Worm (Caenorhabditis elegans) whole organism, early embryonic: Measurements from ENCODE around the gene ced-10.

Experiments used
- B0310.2 ChIP-seq: sonication (generic microtip); optimal IDR thresholded peaks from 2 replicates; lab custom pipeline; 2016; ENCODE audit warnings: mild to moderate bottlenecking, missing genetic modification characterization, missing compliant biosample characterization
- F13C5.2 ChIP-seq: sonication (generic microtip); optimal IDR thresholded peaks from 2 replicates; lab custom pipeline; 2017; ENCODE audit warnings: mild to moderate bottlenecking, missing genetic modification characterization, inconsistent platforms, missing compliant biosample characterization
- aly-1 ChIP-seq: sonication (generic microtip); optimal IDR thresholded peaks from 2 replicates; lab custom pipeline; 2016; ENCODE audit warnings: missing genetic modification characterization, missing compliant biosample characterization
- ama-1 ChIP-seq: fragments of 150-350 bp; optimal IDR thresholded peaks from 2 replicates; lab custom pipeline; 2014
- ceh-13 ChIP-seq: fragments of 200-800 bp; sonication (Bioruptor generic); optimal IDR thresholded peaks from 2 replicates; lab custom pipeline; 2018; ENCODE audit warnings: mild to moderate bottlenecking, missing genetic modification characterization, missing compliant biosample characterization
- ceh-36 ChIP-seq: sonication (generic microtip); optimal IDR thresholded peaks from 2 replicates; lab custom pipeline; 2016; ENCODE audit warnings: missing genetic modification characterization, inconsistent platforms, missing compliant biosample characterization
- ets-7 ChIP-seq: sonication (generic microtip); optimal IDR thresholded peaks from 2 replicates; lab custom pipeline; 2016; ENCODE audit warnings: missing genotype, missing genetic modification characterization, missing compliant biosample characterization
- flt-1 ChIP-seq: fragments of 200-800 bp; sonication (Bioruptor generic); IDR thresholded peaks from 2 replicates; pipeline ENCODE4 v1.3.6; 2022; ENCODE audit warnings: missing genetic modification characterization, missing compliant biosample characterization
- hmbx-1 ChIP-seq: sonication (generic microtip); optimal IDR thresholded peaks from 2 replicates; lab custom pipeline; 2016; ENCODE audit warnings: mild to moderate bottlenecking, missing genetic modification characterization, missing compliant biosample characterization
- hmg-4 ChIP-seq: fragments of 200-800 bp; sonication (Bioruptor generic); optimal IDR thresholded peaks from 2 replicates; lab custom pipeline; 2018; ENCODE audit warnings: mild to moderate bottlenecking, missing genetic modification characterization, missing compliant biosample characterization
- hnd-1 ChIP-seq: sonication (generic microtip); optimal IDR thresholded peaks from 2 replicates; lab custom pipeline; 2016; ENCODE audit warnings: missing genetic modification characterization, missing compliant biosample characterization
- pes-1 ChIP-seq: fragments of 200-800 bp; sonication (Bioruptor generic); IDR thresholded peaks from 2 replicates; pipeline ENCODE4 v1.3.6; 2022; ENCODE audit warnings: missing genetic modification reagents, missing genetic modification characterization, missing compliant biosample characterization
- scrt-1 ChIP-seq: fragments of 200-800 bp; sonication (Bioruptor generic); IDR thresholded peaks from 2 replicates; pipeline ENCODE4 v1.3.6; 2022; ENCODE audit warnings: missing genetic modification characterization, missing compliant biosample characterization
- sea-1 ChIP-seq: fragments of 200-800 bp; sonication (Bioruptor generic); conservative IDR thresholded peaks from 2 replicates; pipeline ENCODE4 v1.3.6; 2022; ENCODE audit warnings: missing genetic modification characterization, missing compliant biosample characterization
- tbx-11 ChIP-seq: fragments of 200-800 bp; sonication (Bioruptor generic); IDR thresholded peaks from 2 replicates; pipeline ENCODE4 v1.3.6; 2022; ENCODE audit warnings: missing genetic modification characterization, missing compliant biosample characterization
- tbx-37 ChIP-seq: fragments of 200-800 bp; sonication (Bioruptor generic); conservative IDR thresholded peaks from 2 replicates; pipeline ENCODE4 v1.3.6; 2022; ENCODE audit warnings: missing genetic modification reagents, missing genetic modification characterization, missing compliant biosample characterization
- tra-4 ChIP-seq: sonication (generic microtip); optimal IDR thresholded peaks from 2 replicates; lab custom pipeline; 2017; ENCODE audit warnings: missing genetic modification characterization, missing compliant biosample characterization

Gene ced-10

DNA sequence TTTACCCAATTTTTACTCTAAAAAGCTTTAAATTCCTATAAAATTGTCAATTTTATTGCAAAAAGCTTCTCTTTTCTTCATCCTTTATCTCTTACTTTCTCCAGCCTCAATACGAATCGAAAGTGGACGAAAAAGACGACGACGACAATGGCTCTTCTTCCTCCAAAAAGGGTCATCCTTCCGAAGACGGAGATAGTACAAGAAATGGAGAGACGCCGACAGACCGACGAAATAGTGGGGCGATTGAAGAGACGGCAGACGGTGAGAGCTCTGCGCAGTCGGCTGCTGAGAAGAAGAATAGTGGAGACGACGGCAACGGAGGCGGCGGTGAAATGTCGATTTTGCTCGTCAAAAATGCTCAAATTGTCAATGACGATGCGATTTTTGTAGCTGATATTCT, 10.0 kb upstream of the ced-10 start:
- TF ChIP-seq tra-4 = no peak
- no peak for TF ChIP-seq pes-1
- TF ChIP-seq F13C5.2 = no peak
- TF ChIP-seq tbx-11 (GFP tag; lab: Robert Waterston, UW) = no peak
- TF ChIP-seq hmbx-1 = no peak
- no peak for TF ChIP-seq tbx-37
- no peak for TF ChIP-seq flt-1 (GFP tag; lab: Robert Waterston, UW)
- TF ChIP-seq ceh-36 (tag; lab: Kevin White, UChicago) = no peak
- TF ChIP-seq aly-1 (tag; lab: Kevin White, UChicago) = no peak
- no peak for TF ChIP-seq ets-7
- TF ChIP-seq B0310.2 (tag; lab: Kevin White, UChicago) = no peak
- no peak for TF ChIP-seq hnd-1 (tag; lab: Kevin White, UChicago)

- no peak for TF ChIP-seq hmg-4 (GFP tag; lab: Kevin White, UChicago)
- TF ChIP-seq ceh-36 (tag; lab: Kevin White, UChicago) = no peak
Measured at ce11 chrIV:3517582-3517981, 8.3 kb upstream of the ced-10 start.

- TF ChIP-seq sea-1 (GFP tag; lab: Robert Waterston, UW) = no peak
- no peak for TF ChIP-seq hnd-1 (tag; lab: Kevin White, UChicago)
- no peak for TF ChIP-seq pes-1
- TF ChIP-seq aly-1 (tag; lab: Kevin White, UChicago) = no peak
- no peak for TF ChIP-seq flt-1 (GFP tag; lab: Robert Waterston, UW)
- no peak for TF ChIP-seq tra-4
- no peak for TF ChIP-seq tbx-11 (GFP tag; lab: Robert Waterston, UW)
- TF ChIP-seq F13C5.2 = no peak
- no peak for TF ChIP-seq hmbx-1
- no peak for TF ChIP-seq ceh-13 (GFP tag; lab: Kevin White, UChicago)
- TF ChIP-seq ets-7 = no peak
- no peak for TF ChIP-seq hmg-4 (GFP tag; lab: Kevin White, UChicago)
- no peak for TF ChIP-seq tbx-37
- no peak for TF ChIP-seq B0310.2 (tag; lab: Kevin White, UChicago)
- no peak for TF ChIP-seq ama-1
Measured at ce11 chrIV:3516586-3516985, 7.3 kb upstream of the ced-10 start, which contains the start of gene unc-33. TSS of gene unc-33 (plus strand) at chrIV:3516886.

DNA sequence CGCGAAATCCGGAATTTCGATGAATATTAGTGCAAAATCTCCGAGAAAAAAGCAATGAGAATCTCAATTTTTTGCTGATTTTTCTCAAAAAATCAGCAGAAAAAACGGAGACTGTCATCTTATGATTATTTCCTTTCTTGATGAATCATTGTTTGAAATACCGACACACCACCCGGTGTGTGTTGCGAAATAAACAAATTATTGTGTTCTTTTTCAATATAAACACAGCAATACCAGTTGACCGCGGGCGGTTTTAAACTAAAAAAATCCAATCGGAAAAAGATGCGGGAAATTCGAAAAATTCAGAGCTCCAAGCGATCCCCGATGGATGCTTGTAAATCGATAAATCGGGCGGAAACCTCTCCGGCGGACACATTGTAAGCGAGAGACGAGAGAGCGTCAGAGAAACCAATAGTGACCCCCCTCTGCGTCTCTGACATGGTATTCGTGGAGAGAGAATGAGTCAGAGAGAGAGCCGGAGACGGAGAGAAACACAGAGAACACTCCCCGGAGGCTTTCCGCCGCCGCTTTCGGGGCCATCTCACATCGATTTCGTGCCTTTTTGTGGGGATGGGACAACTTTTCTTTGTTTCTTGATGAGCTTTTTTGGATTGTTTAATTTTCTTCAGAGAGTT, 6.2 kb upstream of the ced-10 start:
- TF ChIP-seq hmg-4 (GFP tag; lab: Kevin White, UChicago) = peak; percentile 65
- no peak for TF ChIP-seq hnd-1 (tag; lab: Kevin White, UChicago)
- TF ChIP-seq pes-1 = no peak

DNA sequence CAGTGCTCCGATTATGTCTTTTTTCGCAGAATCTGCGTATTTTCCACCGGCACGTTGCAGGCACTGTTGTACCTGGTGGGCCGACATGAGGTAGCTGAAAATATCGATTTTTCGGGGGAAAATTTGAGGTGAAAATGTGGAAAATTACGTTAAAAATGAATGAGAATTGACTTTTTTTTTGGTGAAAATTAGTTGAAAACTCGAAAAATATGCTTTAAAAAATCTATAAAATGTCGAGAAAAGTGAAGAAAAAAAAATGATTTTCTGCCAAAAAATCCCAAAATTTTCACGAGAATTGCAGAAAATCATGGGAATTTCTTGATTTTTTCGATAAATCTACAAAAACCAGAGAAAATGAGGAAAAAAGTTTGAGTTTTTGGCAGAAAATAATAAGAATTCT, 5.1 kb upstream of the ced-10 start, which contains the start of gene tsg-101:
Gene tsg-101 (minus strand): TSS at position 101 of the 400 bp plus-strand sequence.
- TF ChIP-seq F13C5.2 (no peak), tbx-11 (GFP tag; lab: Robert Waterston, UW) (no peak), ceh-36 (tag; lab: Kevin White, UChicago) (no peak), ets-7 (no peak), pes-1 (no peak)

DNA sequence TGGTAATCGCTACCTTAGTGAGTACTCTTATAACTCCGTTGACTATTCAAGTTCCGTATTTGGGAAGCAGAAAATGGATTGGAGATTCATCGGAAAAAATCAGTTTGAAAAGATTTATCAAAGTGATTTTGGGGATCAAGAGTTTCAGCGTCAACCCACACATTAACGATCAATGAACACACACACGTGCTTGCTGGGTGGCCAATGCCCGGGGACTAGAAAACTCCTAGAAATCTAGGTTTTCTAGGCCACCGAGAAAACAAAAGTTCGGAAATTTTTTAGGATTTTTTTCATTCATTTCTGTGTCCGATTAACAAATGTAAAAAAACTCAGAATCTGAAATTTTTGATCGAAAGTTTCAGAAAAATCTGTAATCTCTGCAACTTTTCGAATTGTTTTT, 3.4 kb downstream of the ced-10 start:
- TF ChIP-seq ama-1 (peak; percentile 41), tbx-37 (no peak)

DNA sequence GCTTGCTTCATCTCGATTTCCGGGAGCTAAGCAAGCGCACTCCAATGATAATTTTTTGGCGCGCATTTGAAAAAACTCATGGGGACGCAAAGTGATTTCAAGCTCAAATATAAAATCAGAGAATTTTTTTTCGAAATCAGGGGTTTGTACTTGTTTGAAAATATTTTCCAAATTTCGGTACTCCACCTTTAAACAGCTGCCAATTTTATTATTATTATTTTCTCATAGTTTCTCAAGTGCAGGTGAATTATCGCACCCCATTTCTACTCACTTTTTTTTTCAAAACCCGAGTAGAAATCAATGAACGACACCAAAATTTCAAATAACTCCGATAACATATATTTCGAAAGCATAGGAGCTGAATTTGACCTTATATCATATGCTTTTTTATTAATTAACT, 5.2 kb downstream of the ced-10 start, which contains the start of gene srz-83:
Gene srz-83 (plus strand): TSS at position 301 of the 400 bp plus-strand sequence.
- TF ChIP-seq flt-1 (GFP tag; lab: Robert Waterston, UW) = no peak
- TF ChIP-seq ceh-36 (tag; lab: Kevin White, UChicago) = no peak
- no peak for TF ChIP-seq hmbx-1
- no peak for TF ChIP-seq hmg-4 (GFP tag; lab: Kevin White, UChicago)
- TF ChIP-seq aly-1 (tag; lab: Kevin White, UChicago) = no peak

DNA sequence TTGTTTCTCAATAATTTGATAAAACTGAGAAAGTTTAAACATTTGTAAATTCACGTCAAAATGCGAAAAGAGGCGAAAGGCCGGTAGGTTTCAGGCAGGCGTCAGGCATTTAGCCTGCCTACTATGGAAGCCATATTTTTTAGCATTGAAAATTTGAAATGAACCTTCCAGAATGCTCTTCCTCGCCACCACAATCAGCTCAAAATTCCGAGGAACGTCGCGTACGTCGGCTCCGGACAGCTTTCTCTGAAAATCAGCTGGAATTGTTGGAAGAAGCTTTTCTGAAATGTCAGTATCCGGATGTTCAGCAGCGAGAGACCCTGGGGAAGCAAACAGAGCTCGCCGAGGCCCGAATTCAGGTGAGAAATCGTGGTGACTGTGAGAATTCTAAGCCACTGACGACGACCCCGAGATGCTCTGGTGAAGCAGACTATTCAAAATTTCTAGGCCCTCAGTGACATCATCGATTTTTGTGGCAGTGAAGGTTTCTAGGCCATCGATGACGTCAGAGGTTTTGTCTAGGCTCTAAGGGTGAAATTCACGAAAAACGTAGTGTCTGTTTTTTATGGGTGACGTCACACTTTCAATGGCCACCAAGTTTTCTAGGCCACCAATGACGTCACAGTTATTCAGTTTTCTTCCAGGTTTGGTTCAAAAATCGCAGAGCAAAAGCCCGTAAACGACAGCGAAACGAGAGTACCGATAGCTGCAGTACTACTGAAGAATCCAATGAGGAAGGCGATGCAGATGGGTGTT, 7.2 kb downstream of the ced-10 start:
- TF ChIP-seq tbx-37 = no peak
- no peak for TF ChIP-seq ama-1
- no peak for TF ChIP-seq tra-4
- TF ChIP-seq hmbx-1 = no peak
- no peak for TF ChIP-seq ets-7
- no peak for TF ChIP-seq B0310.2 (tag; lab: Kevin White, UChicago)
- TF ChIP-seq aly-1 (tag; lab: Kevin White, UChicago) = no peak
- no peak for TF ChIP-seq ceh-13 (GFP tag; lab: Kevin White, UChicago)
- TF ChIP-seq hnd-1 (tag; lab: Kevin White, UChicago) = no peak
- no peak for TF ChIP-seq pes-1
- TF ChIP-seq scrt-1 (GFP tag; lab: Robert Waterston, UW) = no peak

DNA sequence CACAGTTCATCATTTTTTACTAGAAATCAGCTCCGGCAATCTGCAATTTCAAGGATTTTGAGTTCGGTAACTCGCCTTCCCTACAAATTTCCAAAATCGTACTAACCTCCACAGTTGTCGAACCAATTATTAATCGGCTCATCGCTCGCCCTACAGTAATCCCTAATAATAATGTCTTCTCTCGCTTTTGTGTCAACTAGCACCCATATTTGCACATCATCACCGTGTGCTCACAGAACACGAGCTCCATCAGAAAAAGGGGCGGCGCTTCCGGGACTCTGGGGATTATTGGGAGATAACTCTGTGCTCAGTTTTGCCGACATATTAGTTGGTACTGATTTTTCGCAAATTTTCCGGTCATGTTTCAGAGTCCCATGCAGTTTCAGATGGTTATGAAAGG, 11.4 kb downstream of the ced-10 start, which contains the start of gene ceh-53:
Gene ceh-53 (plus strand): TSS at position 301 of the 400 bp plus-strand sequence.
- no peak for TF ChIP-seq ceh-13 (GFP tag; lab: Kevin White, UChicago)
- TF ChIP-seq pes-1 = no peak
- no peak for TF ChIP-seq tbx-37
- no peak for TF ChIP-seq tra-4
- no peak for TF ChIP-seq hmg-4 (GFP tag; lab: Kevin White, UChicago)
- no peak for TF ChIP-seq tbx-11 (GFP tag; lab: Robert Waterston, UW)
- TF ChIP-seq sea-1 (GFP tag; lab: Robert Waterston, UW) = no peak
- TF ChIP-seq ets-7 = no peak
- no peak for TF ChIP-seq hnd-1 (tag; lab: Kevin White, UChicago)
- no peak for TF ChIP-seq B0310.2 (tag; lab: Kevin White, UChicago)
- TF ChIP-seq aly-1 (tag; lab: Kevin White, UChicago) = no peak
